Fruit fly (Drosophila melanogaster) Kc167 (cell line): ENCODE results near the gene Pax.

Source experiments
- Sin3A ChIP-seq: fragments of >200 bp; optimal IDR thresholded peaks from 2 replicates; lab custom pipeline; 2018; ENCODE audit warnings: missing external identifiers
- psq ChIP-seq: fragments of >200 bp; optimal IDR thresholded peaks from 2 replicates; lab custom pipeline; 2017; ENCODE audit warnings: missing external identifiers
- ttk ChIP-seq: sonication (Bioruptor generic); optimal IDR thresholded peaks from 2 replicates; lab custom pipeline; 2017; ENCODE audit warnings: missing external identifiers

DNA sequence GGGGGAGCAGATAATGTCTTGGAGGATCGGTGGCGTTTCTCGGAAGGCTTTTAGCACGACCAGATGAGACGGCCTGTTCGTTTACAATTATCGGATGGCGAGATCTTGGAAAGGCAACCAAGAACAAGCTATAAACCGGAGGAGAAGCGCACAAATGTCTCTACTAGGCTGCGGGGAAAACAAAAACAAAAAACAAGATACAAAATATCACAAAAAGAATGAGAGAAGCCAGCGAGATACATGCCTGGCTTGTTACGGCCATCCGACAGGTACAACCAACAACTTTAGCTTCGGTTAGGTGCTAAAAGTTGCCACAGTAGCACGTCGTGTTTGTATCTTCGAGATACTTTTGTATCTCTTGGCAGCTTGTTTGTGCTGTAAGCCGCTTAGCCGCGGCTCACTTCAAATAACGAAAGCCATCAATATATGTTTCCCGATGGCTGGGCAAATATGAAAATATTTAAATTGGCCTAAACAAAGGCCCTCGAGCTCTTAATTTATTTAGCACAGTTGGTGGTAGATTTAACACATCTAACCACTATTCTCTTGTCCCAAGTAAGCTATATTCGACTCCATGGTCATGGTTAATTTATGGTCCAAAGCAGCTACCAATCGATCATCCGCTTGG, 66.5 kb downstream of the Pax start:
- no peak for TF ChIP-seq Sin3A
- no peak for TF ChIP-seq psq (lab: Kevin White, UChicago)
- no peak for TF ChIP-seq ttk
